Fruit fly (Drosophila melanogaster) whole organism, prepupa: ENCODE measurements around the gene sick.

Experiments
- CG10631 ChIP-seq: fragments of 200-800 bp; sonication (Bioruptor generic); optimal IDR thresholded peaks from 2 replicates; lab custom pipeline; 2016; ENCODE audit warnings: missing biosample characterization, missing genetic modification characterization
- CG11762 ChIP-seq: fragments of 200-800 bp; sonication (Bioruptor generic); optimal IDR thresholded peaks from 3 replicates; lab custom pipeline; 2016; ENCODE audit warnings: missing biosample characterization, missing genetic modification characterization; ENCODE audit not compliant: insufficient read depth
- CG11902 ChIP-seq: fragments of 200-800 bp; sonication (Bioruptor generic); optimal IDR thresholded peaks from 3 replicates; lab custom pipeline; 2016; ENCODE audit warnings: missing biosample characterization, missing genetic modification characterization
- CG15336 ChIP-seq: fragments of 200-800 bp; sonication (Bioruptor generic); IDR thresholded peaks from 2 replicates; pipeline ENCODE4 v1.3.6; 2022; ENCODE audit warnings: missing biosample characterization, missing genetic modification characterization
- CG16779 ChIP-seq: fragments of 200-800 bp; sonication (Bioruptor generic); optimal IDR thresholded peaks from 3 replicates; lab custom pipeline; 2017; ENCODE audit warnings: missing biosample characterization, mild to moderate bottlenecking, missing genetic modification characterization
- CG31627 ChIP-seq: fragments of 200-800 bp; sonication (Bioruptor generic); optimal IDR thresholded peaks from 3 replicates; lab custom pipeline; 2016; ENCODE audit warnings: missing biosample characterization, missing genetic modification characterization
- CG34406 ChIP-seq: fragments of 200-800 bp; sonication (Bioruptor generic); optimal IDR thresholded peaks from 3 replicates; lab custom pipeline; 2016; ENCODE audit warnings: missing biosample characterization, missing genetic modification characterization
- CG3919 ChIP-seq: fragments of 200-800 bp; sonication (Bioruptor generic); optimal IDR thresholded peaks from 3 replicates; lab custom pipeline; 2016; ENCODE audit warnings: missing biosample characterization, missing genetic modification characterization
- CG4318 ChIP-seq: fragments of 200-800 bp; sonication (Bioruptor generic); optimal IDR thresholded peaks from 3 replicates; lab custom pipeline; 2017; ENCODE audit warnings: missing biosample characterization, mild to moderate bottlenecking, missing genetic modification characterization
- CG6163 ChIP-seq: fragments of 200-800 bp; sonication (Bioruptor generic); IDR thresholded peaks from 3 replicates; pipeline ENCODE4 v1.3.6; 2022; ENCODE audit warnings: missing biosample characterization, missing genetic modification characterization
- CG6276 ChIP-seq: fragments of 200-800 bp; sonication (Bioruptor generic); optimal IDR thresholded peaks from 2 replicates; lab custom pipeline; 2017; ENCODE audit warnings: missing biosample characterization, mild to moderate bottlenecking, missing genetic modification characterization
- CG6808 ChIP-seq: fragments of 200-800 bp; sonication (Bioruptor generic); optimal IDR thresholded peaks from 3 replicates; lab custom pipeline; 2017; ENCODE audit warnings: missing biosample characterization, missing genetic modification characterization, mild to moderate bottlenecking, moderate library complexity, missing genetic modification reagents
- CG6854 ChIP-seq: fragments of 200-800 bp; sonication (Bioruptor generic); optimal IDR thresholded peaks from 2 replicates; lab custom pipeline; 2017; ENCODE audit warnings: missing biosample characterization, mild to moderate bottlenecking, missing genetic modification characterization
- CG7368 ChIP-seq: fragments of 200-800 bp; sonication (Bioruptor generic); optimal IDR thresholded peaks from 3 replicates; lab custom pipeline; 2016; ENCODE audit warnings: missing biosample characterization, missing genetic modification characterization
- CG8319 ChIP-seq: fragments of 200-800 bp; sonication (Bioruptor generic); optimal IDR thresholded peaks from 3 replicates; lab custom pipeline; 2016; ENCODE audit warnings: missing biosample characterization, missing genetic modification characterization
- CG9139 ChIP-seq: fragments of 200-800 bp; sonication (Bioruptor generic); optimal IDR thresholded peaks from 3 replicates; lab custom pipeline; 2017; ENCODE audit warnings: missing biosample characterization, mild to moderate bottlenecking, missing genetic modification characterization
- Eip78C ChIP-seq: fragments of 200-800 bp; sonication (Bioruptor generic); peaks from one replicate; lab custom pipeline; 2016; ENCODE audit warnings: missing biosample characterization, missing genetic modification characterization
- Eip93F ChIP-seq: fragments of 200-800 bp; sonication (Bioruptor generic); optimal IDR thresholded peaks from 2 replicates; lab custom pipeline; 2016; ENCODE audit warnings: missing biosample characterization, mild to moderate bottlenecking, missing genetic modification characterization
- Ets21C ChIP-seq: fragments of 200-800 bp; sonication (Bioruptor generic); optimal IDR thresholded peaks from 3 replicates; lab custom pipeline; 2016; ENCODE audit warnings: missing biosample characterization, missing genetic modification characterization
- Gug ChIP-seq: fragments of 200-800 bp; sonication (Bioruptor generic); IDR thresholded peaks from 2 replicates; pipeline ENCODE4 v1.3.6; 2022; ENCODE audit warnings: missing biosample characterization, missing genetic modification characterization
- Hr38 ChIP-seq: sonication (Bioruptor generic); optimal IDR thresholded peaks from 2 replicates; lab custom pipeline; 2016; ENCODE audit warnings: missing biosample characterization, missing genetic modification characterization
- Hr39 ChIP-seq: fragments of 200-800 bp; sonication (Bioruptor generic); optimal IDR thresholded peaks from 2 replicates; lab custom pipeline; 2016; ENCODE audit warnings: missing biosample characterization, missing genetic modification characterization
- Hr4 ChIP-seq: fragments of 200-800 bp; sonication (Bioruptor generic); optimal IDR thresholded peaks from 3 replicates; lab custom pipeline; 2016; ENCODE audit warnings: missing biosample characterization, missing genetic modification characterization
- Lpt ChIP-seq: fragments of 200-800 bp; sonication (Bioruptor generic); optimal IDR thresholded peaks from 3 replicates; lab custom pipeline; 2016; ENCODE audit warnings: missing biosample characterization, missing genetic modification characterization
- Met ChIP-seq: fragments of 200-800 bp; sonication (Bioruptor generic); optimal IDR thresholded peaks from 3 replicates; lab custom pipeline; 2016; ENCODE audit warnings: missing biosample characterization, missing genetic modification characterization
- OdsH ChIP-seq: fragments of 200-800 bp; sonication (Bioruptor generic); optimal IDR thresholded peaks from 3 replicates; lab custom pipeline; 2016; ENCODE audit warnings: missing biosample characterization, missing genetic modification characterization
- Sox102F ChIP-seq: fragments of 200-800 bp; sonication (Bioruptor generic); optimal IDR thresholded peaks from 2 replicates; lab custom pipeline; 2016; ENCODE audit warnings: missing biosample characterization, mild to moderate bottlenecking, missing genetic modification characterization
- Sox15 ChIP-seq: fragments of 200-800 bp; sonication (Bioruptor generic); optimal IDR thresholded peaks from 3 replicates; lab custom pipeline; 2016; ENCODE audit warnings: missing biosample characterization, missing genetic modification characterization
- achi ChIP-seq: fragments of 200-800 bp; sonication (Bioruptor generic); optimal IDR thresholded peaks from 3 replicates; lab custom pipeline; 2016; ENCODE audit warnings: missing biosample characterization, missing genetic modification characterization
- acj6 ChIP-seq: fragments of 200-800 bp; sonication (Bioruptor generic); optimal IDR thresholded peaks from 3 replicates; lab custom pipeline; 2016; ENCODE audit warnings: missing biosample characterization, missing genetic modification characterization
- dsx ChIP-seq: fragments of 200-800 bp; optimal IDR thresholded peaks from 3 replicates; lab custom pipeline; 2019; ENCODE audit warnings: missing biosample characterization, mild to moderate bottlenecking, missing genetic modification characterization, moderate library complexity; ENCODE audit not compliant: poor library complexity, severe bottlenecking
- esn ChIP-seq: fragments of 200-800 bp; sonication (Bioruptor generic); optimal IDR thresholded peaks from 2 replicates; lab custom pipeline; 2016; ENCODE audit warnings: missing biosample characterization, mild to moderate bottlenecking, missing genetic modification characterization, moderate library complexity
- fd59A ChIP-seq: fragments of 200-800 bp; sonication (Bioruptor generic); optimal IDR thresholded peaks from 2 replicates; lab custom pipeline; 2017; ENCODE audit warnings: missing biosample characterization, mild to moderate bottlenecking, missing genetic modification characterization, missing genetic modification reagents
- fkh ChIP-seq: fragments of 200-800 bp; sonication (Bioruptor generic); optimal IDR thresholded peaks from 3 replicates; lab custom pipeline; 2017; ENCODE audit warnings: missing biosample characterization, mild to moderate bottlenecking, missing genetic modification characterization, moderate library complexity
- net ChIP-seq: fragments of 200-800 bp; sonication (Bioruptor generic); optimal IDR thresholded peaks from 3 replicates; lab custom pipeline; 2016; ENCODE audit warnings: missing biosample characterization, missing genetic modification characterization
- pdm3 ChIP-seq: fragments of 200-800 bp; sonication (Bioruptor generic); optimal IDR thresholded peaks from 3 replicates; lab custom pipeline; 2016; ENCODE audit warnings: missing biosample characterization, missing genetic modification characterization
- salr ChIP-seq, 2 experiments: fragments of 200-800 bp; sonication (Bioruptor generic); optimal IDR thresholded peaks; 3 replicates each; lab custom pipeline; 2016 to 2018; ENCODE audit warnings: missing biosample characterization in 2 of 2, missing genetic modification characterization in 2 of 2, mild to moderate bottlenecking in 1 of 2
- ss ChIP-seq, 2 experiments: fragments of 200-800 bp; sonication (Bioruptor generic); optimal IDR thresholded peaks; 2 replicates in 1 of 2; 3 replicates in 1 of 2; lab custom pipeline; 2017 to 2018; ENCODE audit warnings: mild to moderate bottlenecking in 2 of 2, missing biosample characterization in 2 of 2, missing genetic modification characterization in 2 of 2, moderate library complexity in 1 of 2
- svp ChIP-seq: fragments of 200-800 bp; sonication (Bioruptor generic); peaks from one replicate; lab custom pipeline; 2016; ENCODE audit warnings: missing biosample characterization, missing genetic modification characterization
- topi ChIP-seq: fragments of 200-800 bp; sonication (Bioruptor generic); optimal IDR thresholded peaks from 3 replicates; lab custom pipeline; 2016; ENCODE audit warnings: missing biosample characterization, missing genetic modification characterization
- vri ChIP-seq: fragments of 200-800 bp; sonication (Bioruptor generic); optimal IDR thresholded peaks from 3 replicates; lab custom pipeline; 2016; ENCODE audit warnings: missing biosample characterization, mild to moderate bottlenecking, missing genetic modification characterization

sick gene

DNA sequence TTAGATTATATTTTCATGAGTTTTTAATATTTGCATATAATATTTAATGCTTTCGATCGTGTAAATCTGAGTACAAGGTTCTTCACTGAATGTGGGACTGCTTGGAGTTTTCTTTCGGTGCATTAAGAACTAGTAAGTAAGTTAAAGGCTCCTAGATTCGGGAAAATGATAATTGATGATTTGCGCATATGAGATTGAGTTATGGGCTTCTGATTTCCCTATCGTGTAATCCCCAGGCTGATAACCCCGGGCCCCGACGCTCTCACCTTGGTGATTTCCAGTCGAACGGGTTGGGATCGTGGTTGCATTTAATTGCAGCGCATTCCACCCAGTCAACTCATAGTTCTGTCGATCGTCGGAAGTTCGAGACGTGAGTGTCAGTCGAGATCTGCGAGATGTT is 167.7 kb downstream of the sick start, which contains the start of gene CG10680:
Gene CG10680 (plus strand): TSS at position 301 of the 400 bp plus-strand sequence.
- no peak for TF ChIP-seq salr (GFP tag; optimal IDR thresholded peaks at IDR 0.05; lab: Kevin White, UChicago)
- TF ChIP-seq CG4318 = no peak
- no peak for TF ChIP-seq Met (GFP tag; lab: Kevin White, UChicago)
- TF ChIP-seq Eip78C (GFP tag; lab: Kevin White, UChicago) = no peak
- no peak for TF ChIP-seq CG8319 (GFP tag; lab: Kevin White, UChicago)
- TF ChIP-seq Ets21C (GFP tag; lab: Kevin White, UChicago) = no peak
- TF ChIP-seq ss (GFP tag; optimal IDR thresholded peaks at IDR 0.05; lab: Kevin White, UChicago) = no peak
- TF ChIP-seq CG6854 (GFP tag; lab: Kevin White, UChicago) = no peak
- TF ChIP-seq Gug = no peak
- no peak for TF ChIP-seq fd59A (GFP tag; lab: Kevin White, UChicago)
- no peak for TF ChIP-seq CG10631 (GFP tag; lab: Kevin White, UChicago)
- TF ChIP-seq CG6276 (GFP tag; lab: Kevin White, UChicago) = no peak
- no peak for TF ChIP-seq esn (GFP tag; lab: Kevin White, UChicago)
- TF ChIP-seq CG6163 (GFP tag; lab: Robert Waterston, UW) = no peak
- no peak for TF ChIP-seq CG7368 (GFP tag; lab: Kevin White, UChicago)

DNA sequence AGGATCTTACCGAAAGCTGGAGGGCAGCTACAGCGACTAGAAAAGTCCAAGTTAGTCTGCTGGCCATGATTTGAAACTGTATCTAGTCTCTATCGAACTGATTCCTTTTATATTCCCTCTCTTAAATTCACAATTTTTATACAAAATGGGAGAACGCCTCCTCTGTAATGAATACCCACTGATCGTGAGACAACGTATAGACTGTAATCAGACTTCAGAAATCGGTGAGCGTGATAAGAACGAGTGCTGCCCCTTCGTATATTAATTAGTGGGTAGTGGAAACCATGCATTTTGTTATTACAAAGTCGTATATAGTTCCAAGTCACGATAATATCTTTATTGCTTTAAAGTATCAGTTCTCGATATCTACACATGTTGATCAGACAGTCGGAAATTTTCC is 170.2 kb downstream of the sick start, which contains the start of gene OS9:
Gene OS9 (minus strand): TSS at position 101 of the 400 bp plus-strand sequence.
- no peak for TF ChIP-seq CG9139
- no peak for TF ChIP-seq CG31627
- TF ChIP-seq vri (GFP tag; lab: Kevin White, UChicago) = no peak
- TF ChIP-seq CG8319 (GFP tag; lab: Kevin White, UChicago) = no peak
- TF ChIP-seq CG15336 = no peak
- TF ChIP-seq Sox102F (GFP tag; lab: Kevin White, UChicago) = no peak
- no peak for TF ChIP-seq Ets21C (GFP tag; lab: Kevin White, UChicago)
- TF ChIP-seq Hr4 = no peak
- no peak for TF ChIP-seq topi (GFP tag; lab: Kevin White, UChicago)
- no peak for TF ChIP-seq Gug

DNA sequence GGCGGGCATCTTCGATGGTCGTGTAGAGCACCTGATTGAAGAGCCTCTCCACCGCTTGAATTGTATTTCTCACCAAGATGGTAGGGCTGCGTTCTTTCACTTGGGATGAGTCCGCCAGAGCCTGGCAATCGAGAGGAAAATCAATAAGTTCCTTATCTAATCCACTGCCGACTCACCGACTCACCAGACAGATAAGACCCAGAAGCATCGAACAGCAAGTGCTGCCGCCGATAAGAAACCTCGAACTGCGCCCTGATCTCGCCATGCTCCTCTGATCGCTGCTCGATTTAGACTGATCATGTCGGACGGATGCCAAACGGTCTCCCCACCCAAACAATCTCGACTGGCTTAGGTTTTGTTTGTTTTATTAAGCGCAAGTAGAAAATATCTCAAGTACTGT is 171.2 kb downstream of the sick start, which contains the start of gene Hf:
Gene Hf (minus strand): TSS at position 296 of the 400 bp plus-strand sequence.
- TF ChIP-seq vri (GFP tag; lab: Kevin White, UChicago) (no peak), CG10631 (GFP tag; lab: Kevin White, UChicago) (no peak), CG6163 (GFP tag; lab: Robert Waterston, UW) (no peak), CG11762 (GFP tag; lab: Kevin White, UChicago) (no peak), achi (no peak), acj6 (GFP tag; lab: Kevin White, UChicago) (no peak), CG31627 (no peak), Lpt (GFP tag; lab: Kevin White, UChicago) (no peak), CG3919 (GFP tag; lab: Kevin White, UChicago) (no peak), fkh (GFP tag; lab: Kevin White, UChicago) (no peak), svp (GFP tag; lab: Kevin White, UChicago) (peak; percentile 93), Eip78C (GFP tag; lab: Kevin White, UChicago) (peak; percentile 51)

DNA sequence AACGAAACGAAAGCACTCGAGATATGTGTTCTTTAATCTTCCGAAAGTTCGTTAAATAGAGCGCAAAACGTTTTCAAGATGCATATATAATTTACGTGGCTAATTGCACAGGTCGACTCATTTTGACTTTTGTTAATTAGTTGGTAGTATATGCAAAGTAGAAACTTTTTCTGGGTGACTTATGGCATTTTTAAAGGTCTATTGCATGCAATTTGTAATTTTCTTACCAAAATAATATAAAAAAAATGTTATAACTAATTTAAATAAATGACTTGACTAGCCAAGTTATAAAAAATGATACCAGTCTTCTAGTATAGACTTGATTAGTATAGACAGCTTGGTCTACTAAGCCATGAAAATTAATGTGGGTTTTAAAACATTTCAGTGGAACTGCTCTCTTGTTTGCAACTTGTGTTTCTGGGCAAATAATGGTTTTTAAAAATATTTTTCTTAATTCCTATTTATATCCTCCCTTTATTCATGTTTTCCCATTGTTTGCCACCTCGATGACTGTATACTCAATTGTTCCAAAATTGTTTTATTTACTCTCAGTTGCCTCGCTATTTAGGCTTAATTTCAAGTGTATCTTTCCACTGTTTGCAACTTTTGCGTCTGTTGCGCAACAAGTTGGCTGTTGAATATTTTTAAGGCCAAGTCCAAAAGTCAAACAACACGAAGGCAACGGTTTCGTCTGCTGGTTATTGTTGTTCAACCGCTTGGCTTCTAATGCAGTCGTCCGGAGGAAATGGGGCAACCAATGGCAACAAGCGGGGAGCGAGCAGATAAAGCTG is 191.9 kb downstream of the sick start:
- TF ChIP-seq Sox15 = no peak
- no peak for TF ChIP-seq Hr39 (GFP tag; lab: Kevin White, UChicago)
- no peak for TF ChIP-seq CG8319 (GFP tag; lab: Kevin White, UChicago)
- no peak for TF ChIP-seq Lpt (GFP tag; lab: Kevin White, UChicago)
- TF ChIP-seq dsx (GFP tag; lab: Kevin White, UChicago) = no peak
- TF ChIP-seq CG11902 = no peak
- TF ChIP-seq CG15336 = no peak
- TF ChIP-seq Eip93F (GFP tag; lab: Kevin White, UChicago) = no peak
- TF ChIP-seq CG34406 (GFP tag; lab: Kevin White, UChicago) = no peak
- no peak for TF ChIP-seq CG6163 (GFP tag; lab: Robert Waterston, UW)
- TF ChIP-seq CG4318 = peak; percentile 11
- no peak for TF ChIP-seq CG6854 (GFP tag; lab: Kevin White, UChicago)
- TF ChIP-seq CG3919 (GFP tag; lab: Kevin White, UChicago) = no peak
- no peak for TF ChIP-seq Hr38 (GFP tag; lab: Kevin White, UChicago)
- TF ChIP-seq CG16779 (tag; lab: Kevin White, UChicago) = no peak
- no peak for TF ChIP-seq CG7368 (GFP tag; lab: Kevin White, UChicago)
- no peak for TF ChIP-seq OdsH (GFP tag; lab: Kevin White, UChicago)
- no peak for TF ChIP-seq CG6808 (GFP tag; lab: Kevin White, UChicago)
- TF ChIP-seq topi (GFP tag; lab: Kevin White, UChicago) = no peak
- peak; percentile 18 for TF ChIP-seq pdm3 (GFP tag; lab: Kevin White, UChicago)
- peak; percentile 37 for TF ChIP-seq vri (GFP tag; lab: Kevin White, UChicago)
- peak; percentile 27 for TF ChIP-seq CG10631 (GFP tag; lab: Kevin White, UChicago)
- no peak for TF ChIP-seq Gug
- peak; percentile 43 for TF ChIP-seq fkh (GFP tag; lab: Kevin White, UChicago)
- TF ChIP-seq svp (GFP tag; lab: Kevin White, UChicago) = peak; percentile 58
- TF ChIP-seq acj6 (GFP tag; lab: Kevin White, UChicago) = peak; percentile 18
- no peak for TF ChIP-seq net
